Fruit fly (Drosophila melanogaster) whole organism, prepupa: Measurements from ENCODE around the gene galla-2.

ENCODE experiments used
- CG10631 ChIP-seq: fragments of 200-800 bp; sonication (Bioruptor generic); optimal IDR thresholded peaks from 2 replicates; lab custom pipeline; 2016; ENCODE audit warnings: missing biosample characterization, missing genetic modification characterization
- CG11294 ChIP-seq: fragments of 200-800 bp; sonication (Bioruptor generic); IDR thresholded peaks from 2 replicates; pipeline ENCODE4 v1.3.6; 2022; ENCODE audit warnings: missing biosample characterization, missing genetic modification characterization
- CG11762 ChIP-seq: fragments of 200-800 bp; sonication (Bioruptor generic); optimal IDR thresholded peaks from 3 replicates; lab custom pipeline; 2016; ENCODE audit warnings: missing biosample characterization, missing genetic modification characterization; ENCODE audit not compliant: insufficient read depth
- CG11902 ChIP-seq: fragments of 200-800 bp; sonication (Bioruptor generic); optimal IDR thresholded peaks from 3 replicates; lab custom pipeline; 2016; ENCODE audit warnings: missing biosample characterization, missing genetic modification characterization
- CG15336 ChIP-seq: fragments of 200-800 bp; sonication (Bioruptor generic); IDR thresholded peaks from 2 replicates; pipeline ENCODE4 v1.3.6; 2022; ENCODE audit warnings: missing biosample characterization, missing genetic modification characterization
- CG1621 ChIP-seq: fragments of 200-800 bp; sonication (Bioruptor generic); optimal IDR thresholded peaks from 3 replicates; lab custom pipeline; 2018; ENCODE audit warnings: missing biosample characterization, mild to moderate bottlenecking, missing genetic modification characterization
- CG16779 ChIP-seq: fragments of 200-800 bp; sonication (Bioruptor generic); optimal IDR thresholded peaks from 3 replicates; lab custom pipeline; 2017; ENCODE audit warnings: missing biosample characterization, mild to moderate bottlenecking, missing genetic modification characterization
- CG3032 ChIP-seq: fragments of 200-800 bp; optimal IDR thresholded peaks from 2 replicates; lab custom pipeline; 2019; ENCODE audit warnings: missing biosample characterization, mild to moderate bottlenecking, missing genetic modification characterization, moderate library complexity
- CG31627 ChIP-seq: fragments of 200-800 bp; sonication (Bioruptor generic); optimal IDR thresholded peaks from 3 replicates; lab custom pipeline; 2016; ENCODE audit warnings: missing biosample characterization, missing genetic modification characterization
- CG32006 ChIP-seq: fragments of 200-800 bp; sonication (Bioruptor generic); optimal IDR thresholded peaks from 3 replicates; lab custom pipeline; 2017; ENCODE audit warnings: missing biosample characterization, mild to moderate bottlenecking, missing genetic modification characterization
- CG34406 ChIP-seq: fragments of 200-800 bp; sonication (Bioruptor generic); optimal IDR thresholded peaks from 3 replicates; lab custom pipeline; 2016; ENCODE audit warnings: missing biosample characterization, missing genetic modification characterization
- CG3919 ChIP-seq: fragments of 200-800 bp; sonication (Bioruptor generic); optimal IDR thresholded peaks from 3 replicates; lab custom pipeline; 2016; ENCODE audit warnings: missing biosample characterization, missing genetic modification characterization
- CG4318 ChIP-seq: fragments of 200-800 bp; sonication (Bioruptor generic); optimal IDR thresholded peaks from 3 replicates; lab custom pipeline; 2017; ENCODE audit warnings: missing biosample characterization, mild to moderate bottlenecking, missing genetic modification characterization
- CG6163 ChIP-seq: fragments of 200-800 bp; sonication (Bioruptor generic); IDR thresholded peaks from 3 replicates; pipeline ENCODE4 v1.3.6; 2022; ENCODE audit warnings: missing biosample characterization, missing genetic modification characterization
- CG6276 ChIP-seq: fragments of 200-800 bp; sonication (Bioruptor generic); optimal IDR thresholded peaks from 2 replicates; lab custom pipeline; 2017; ENCODE audit warnings: missing biosample characterization, mild to moderate bottlenecking, missing genetic modification characterization
- CG6792 ChIP-seq: fragments of 200-800 bp; sonication (Bioruptor generic); optimal IDR thresholded peaks from 3 replicates; lab custom pipeline; 2016; ENCODE audit warnings: missing biosample characterization, missing genetic modification characterization
- CG6854 ChIP-seq: fragments of 200-800 bp; sonication (Bioruptor generic); optimal IDR thresholded peaks from 2 replicates; lab custom pipeline; 2017; ENCODE audit warnings: missing biosample characterization, mild to moderate bottlenecking, missing genetic modification characterization
- CG7368 ChIP-seq: fragments of 200-800 bp; sonication (Bioruptor generic); optimal IDR thresholded peaks from 3 replicates; lab custom pipeline; 2016; ENCODE audit warnings: missing biosample characterization, missing genetic modification characterization
- CG8119 ChIP-seq: fragments of 200-800 bp; sonication (Bioruptor generic); IDR thresholded peaks from 3 replicates; pipeline ENCODE4 v1.3.6; 2022; ENCODE audit warnings: missing biosample characterization, missing genetic modification characterization
- CG8319 ChIP-seq: fragments of 200-800 bp; sonication (Bioruptor generic); optimal IDR thresholded peaks from 3 replicates; lab custom pipeline; 2016; ENCODE audit warnings: missing biosample characterization, missing genetic modification characterization
- Eip75B ChIP-seq: fragments of 200-800 bp; sonication (Bioruptor generic); optimal IDR thresholded peaks from 3 replicates; lab custom pipeline; 2016; ENCODE audit warnings: missing biosample characterization, missing genetic modification characterization
- Eip78C ChIP-seq: fragments of 200-800 bp; sonication (Bioruptor generic); peaks from one replicate; lab custom pipeline; 2016; ENCODE audit warnings: missing biosample characterization, missing genetic modification characterization
- Eip93F ChIP-seq: fragments of 200-800 bp; sonication (Bioruptor generic); optimal IDR thresholded peaks from 2 replicates; lab custom pipeline; 2016; ENCODE audit warnings: missing biosample characterization, mild to moderate bottlenecking, missing genetic modification characterization
- Hr38 ChIP-seq: sonication (Bioruptor generic); optimal IDR thresholded peaks from 2 replicates; lab custom pipeline; 2016; ENCODE audit warnings: missing biosample characterization, missing genetic modification characterization
- Hr39 ChIP-seq: fragments of 200-800 bp; sonication (Bioruptor generic); optimal IDR thresholded peaks from 2 replicates; lab custom pipeline; 2016; ENCODE audit warnings: missing biosample characterization, missing genetic modification characterization
- Lpt ChIP-seq: fragments of 200-800 bp; sonication (Bioruptor generic); optimal IDR thresholded peaks from 3 replicates; lab custom pipeline; 2016; ENCODE audit warnings: missing biosample characterization, missing genetic modification characterization
- Met ChIP-seq: fragments of 200-800 bp; sonication (Bioruptor generic); optimal IDR thresholded peaks from 3 replicates; lab custom pipeline; 2016; ENCODE audit warnings: missing biosample characterization, missing genetic modification characterization
- OdsH ChIP-seq: fragments of 200-800 bp; sonication (Bioruptor generic); optimal IDR thresholded peaks from 3 replicates; lab custom pipeline; 2016; ENCODE audit warnings: missing biosample characterization, missing genetic modification characterization
- Sox14 ChIP-seq: fragments of 200-800 bp; sonication (Bioruptor generic); optimal IDR thresholded peaks from 3 replicates; lab custom pipeline; 2016; ENCODE audit warnings: missing biosample characterization, missing genetic modification characterization
- cyc ChIP-seq: fragments of 200-800 bp; sonication (Bioruptor generic); optimal IDR thresholded peaks from 3 replicates; lab custom pipeline; 2016; ENCODE audit warnings: missing biosample characterization, missing genetic modification characterization
- dsx ChIP-seq: fragments of 200-800 bp; optimal IDR thresholded peaks from 3 replicates; lab custom pipeline; 2019; ENCODE audit warnings: missing biosample characterization, mild to moderate bottlenecking, missing genetic modification characterization, moderate library complexity; ENCODE audit not compliant: poor library complexity, severe bottlenecking
- esn ChIP-seq: fragments of 200-800 bp; sonication (Bioruptor generic); optimal IDR thresholded peaks from 2 replicates; lab custom pipeline; 2016; ENCODE audit warnings: missing biosample characterization, mild to moderate bottlenecking, missing genetic modification characterization, moderate library complexity
- fkh ChIP-seq: fragments of 200-800 bp; sonication (Bioruptor generic); optimal IDR thresholded peaks from 3 replicates; lab custom pipeline; 2017; ENCODE audit warnings: missing biosample characterization, mild to moderate bottlenecking, missing genetic modification characterization, moderate library complexity
- salr ChIP-seq, 2 experiments: fragments of 200-800 bp; sonication (Bioruptor generic); optimal IDR thresholded peaks; 3 replicates each; lab custom pipeline; 2016 to 2018; ENCODE audit warnings: missing biosample characterization in 2 of 2, missing genetic modification characterization in 2 of 2, mild to moderate bottlenecking in 1 of 2
- ss ChIP-seq, 2 experiments: fragments of 200-800 bp; sonication (Bioruptor generic); optimal IDR thresholded peaks; 2 replicates in 1 of 2; 3 replicates in 1 of 2; lab custom pipeline; 2017 to 2018; ENCODE audit warnings: mild to moderate bottlenecking in 2 of 2, missing biosample characterization in 2 of 2, missing genetic modification characterization in 2 of 2, moderate library complexity in 1 of 2
- svp ChIP-seq: fragments of 200-800 bp; sonication (Bioruptor generic); peaks from one replicate; lab custom pipeline; 2016; ENCODE audit warnings: missing biosample characterization, missing genetic modification characterization
- vri ChIP-seq: fragments of 200-800 bp; sonication (Bioruptor generic); optimal IDR thresholded peaks from 3 replicates; lab custom pipeline; 2016; ENCODE audit warnings: missing biosample characterization, mild to moderate bottlenecking, missing genetic modification characterization

The galla-2 gene

dm6 chr3L:10857515-10858023, 25.1 kb upstream of the galla-2 start (continued):
- TF ChIP-seq CG8119 (GFP tag; lab: Robert Waterston, UW), result peak; percentile 32; the same call in 1 of the 3 replicates
- TF ChIP-seq, all 60 proteins: peak for 34

- no peak for TF ChIP-seq CG31627 (GFP tag; lab: Kevin White, UChicago)
- peak; percentile 9 for TF ChIP-seq vri (GFP tag; lab: Kevin White, UChicago)
- peak; percentile 5 for TF ChIP-seq CG34406 (GFP tag; lab: Kevin White, UChicago)
- no peak for TF ChIP-seq cyc (GFP tag; lab: Kevin White, UChicago)
- TF ChIP-seq dsx (GFP tag; lab: Kevin White, UChicago), result no peak
- no peak for TF ChIP-seq CG6792
- TF ChIP-seq Lpt, result no peak
- no peak for TF ChIP-seq CG16779 (tag; lab: Kevin White, UChicago)
- no peak for TF ChIP-seq CG11294
- TF ChIP-seq CG6854, result no peak
- TF ChIP-seq fkh (GFP tag; lab: Kevin White, UChicago), result peak; percentile 86
- TF ChIP-seq Met, result no peak
- no peak for TF ChIP-seq CG11762
- 0 out of 3 replicates have a peak, but pooled peaks have one; percentile 12 for TF ChIP-seq CG6163
- no peak for TF ChIP-seq CG3919 (GFP tag; lab: Kevin White, UChicago)
- no peak for TF ChIP-seq CG4318 (GFP tag; lab: Kevin White, UChicago)
- no peak for TF ChIP-seq Eip93F
- no peak for TF ChIP-seq svp (GFP tag; lab: Kevin White, UChicago)
- peak; percentile 8 for TF ChIP-seq esn (GFP tag; lab: Kevin White, UChicago)
Measured at dm6 chr3L:10858569-10858968, 24.1 kb upstream of the galla-2 start.

- no peak for TF ChIP-seq OdsH
- no peak for TF ChIP-seq CG3032
- no peak for TF ChIP-seq CG6163
- peak; percentile 52 for TF ChIP-seq fkh (GFP tag; lab: Kevin White, UChicago)
- TF ChIP-seq CG6854, result no peak
- no peak for TF ChIP-seq Eip75B (GFP tag; lab: Kevin White, UChicago)
- TF ChIP-seq Eip78C (GFP tag; lab: Kevin White, UChicago), result peak; percentile 23
- no peak for TF ChIP-seq cyc (GFP tag; lab: Kevin White, UChicago)
- TF ChIP-seq CG11294, result no peak
Measured at dm6 chr3L:10860042-10860643, 22.5 kb upstream of the galla-2 start.

- no peak for TF ChIP-seq CG3919 (GFP tag; lab: Kevin White, UChicago)
- TF ChIP-seq ss (GFP tag; optimal IDR thresholded peaks at IDR 0.05; lab: Kevin White, UChicago), result no peak
- TF ChIP-seq CG10631, result no peak
- TF ChIP-seq CG6792, result no peak
- TF ChIP-seq CG8119 (GFP tag; lab: Robert Waterston, UW), result no peak
- no peak for TF ChIP-seq fkh (GFP tag; lab: Kevin White, UChicago)
- no peak for TF ChIP-seq Hr38 (GFP tag; lab: Kevin White, UChicago)
- TF ChIP-seq CG6276 (GFP tag; lab: Kevin White, UChicago), result no peak
- no peak for TF ChIP-seq Hr39 (GFP tag; lab: Kevin White, UChicago)
- TF ChIP-seq Sox14 (GFP tag; lab: Kevin White, UChicago), result no peak
- TF ChIP-seq CG32006 (GFP tag; lab: Kevin White, UChicago), result no peak
- no peak for TF ChIP-seq CG15336 (GFP tag; lab: Robert Waterston, UW)
- TF ChIP-seq CG6163, result no peak
- TF ChIP-seq CG1621 (tag; lab: Kevin White, UChicago), result no peak
- no peak for TF ChIP-seq CG8319 (GFP tag; lab: Kevin White, UChicago)
- no peak for TF ChIP-seq salr (GFP tag; optimal IDR thresholded peaks at IDR 0.05; lab: Kevin White, UChicago)
- no peak for TF ChIP-seq CG11902 (GFP tag; lab: Kevin White, UChicago)
- TF ChIP-seq CG7368 (GFP tag; lab: Kevin White, UChicago), result no peak
Measured at dm6 chr3L:10861657-10862543, 20.8 kb upstream of the galla-2 start.
